Worm (Caenorhabditis elegans): ENCODE measurements around the gene srx-48.

Gene srx-48

ce11 chrV:15303625-15304024 is at the start of gene srx-48:
TSS of gene srx-48 (minus strand) at chrV:15303725.
- no peak for TF ChIP-seq hmbx-1 (tag; optimal IDR thresholded peaks at IDR 0.05)
- no peak for TF ChIP-seq ets-7 (tag; optimal IDR thresholded peaks at IDR 0.05)
- no peak for TF ChIP-seq flt-1 (GFP tag; IDR thresholded peaks at IDR 0.05)
- TF ChIP-seq ceh-36 (tag; optimal IDR thresholded peaks at IDR 0.05) = no peak
- TF ChIP-seq hmg-4 (GFP tag; optimal IDR thresholded peaks at IDR 0.05) = no peak
- no peak for TF ChIP-seq tra-4 (tag; optimal IDR thresholded peaks at IDR 0.05)
- no peak for TF ChIP-seq B0310.2 (tag; optimal IDR thresholded peaks at IDR 0.05)
- TF ChIP-seq sea-1 (GFP tag; conservative IDR thresholded peaks at IDR 0.05) = no peak
- no peak for TF ChIP-seq ceh-13 (GFP tag; optimal IDR thresholded peaks at IDR 0.05)
- no peak for TF ChIP-seq pes-1 (GFP tag; IDR thresholded peaks at IDR 0.05)
- no peak for TF ChIP-seq tbx-37 (GFP tag; conservative IDR thresholded peaks at IDR 0.05)
- no peak for TF ChIP-seq tbx-11 (GFP tag; IDR thresholded peaks at IDR 0.05)
- no peak for TF ChIP-seq F13C5.2 (tag; optimal IDR thresholded peaks at IDR 0.05)
- TF ChIP-seq ama-1 (optimal IDR thresholded peaks at IDR 0.05) = no peak

DNA sequence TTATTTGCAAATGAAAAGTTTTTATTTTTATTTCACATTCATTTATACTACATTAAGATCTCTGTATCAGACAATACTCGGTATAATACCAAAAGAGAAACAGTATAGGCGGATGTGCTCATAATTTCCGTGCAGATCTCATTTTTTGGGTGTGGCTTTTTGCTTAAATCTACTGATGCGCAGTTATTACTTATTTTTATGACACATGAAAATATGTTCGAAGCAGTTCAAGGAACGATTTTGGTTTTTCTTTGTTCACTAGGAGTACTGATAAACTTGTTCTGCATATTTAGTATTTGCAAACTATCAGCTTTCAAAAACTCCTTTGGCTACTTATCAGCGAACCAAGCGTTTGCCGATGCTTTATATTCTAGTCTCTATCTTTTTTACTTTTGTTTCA is 48.9 kb upstream of the srx-48 start, which contains the start of gene srx-58:
Gene srx-58 (plus strand): TSS at position 301 of the 400 bp plus-strand sequence.
- TF ChIP-seq aly-1 (tag; optimal IDR thresholded peaks at IDR 0.05) = no peak
- TF ChIP-seq ceh-13 (GFP tag; optimal IDR thresholded peaks at IDR 0.05) = no peak
- no peak for TF ChIP-seq hnd-1 (tag; optimal IDR thresholded peaks at IDR 0.05)
- TF ChIP-seq ets-7 (tag; optimal IDR thresholded peaks at IDR 0.05) = no peak
- TF ChIP-seq tra-4 (tag; optimal IDR thresholded peaks at IDR 0.05) = no peak
- TF ChIP-seq ceh-36 (tag; optimal IDR thresholded peaks at IDR 0.05) = no peak
- TF ChIP-seq flt-1 (GFP tag; IDR thresholded peaks at IDR 0.05) = no peak
- no peak for TF ChIP-seq F13C5.2 (tag; optimal IDR thresholded peaks at IDR 0.05)
- no peak for TF ChIP-seq sea-1 (GFP tag; conservative IDR thresholded peaks at IDR 0.05)
- no peak for TF ChIP-seq B0310.2 (tag; optimal IDR thresholded peaks at IDR 0.05)
- TF ChIP-seq pes-1 (GFP tag; IDR thresholded peaks at IDR 0.05) = no peak

ce11 chrV:15350615-15351014 is 47.1 kb upstream of the srx-48 start, which contains the start of gene clec-231:
TSS of gene clec-231 (minus strand) at chrV:15350715.
- no peak for TF ChIP-seq B0310.2 (tag; optimal IDR thresholded peaks at IDR 0.05)
- no peak for TF ChIP-seq F13C5.2 (tag; optimal IDR thresholded peaks at IDR 0.05)
- TF ChIP-seq ets-7 (tag; optimal IDR thresholded peaks at IDR 0.05) = no peak
- no peak for TF ChIP-seq tra-4 (tag; optimal IDR thresholded peaks at IDR 0.05)
- TF ChIP-seq flt-1 (GFP tag; IDR thresholded peaks at IDR 0.05) = no peak
- TF ChIP-seq tbx-37 (GFP tag; conservative IDR thresholded peaks at IDR 0.05) = no peak
- no peak for TF ChIP-seq scrt-1 (GFP tag; IDR thresholded peaks at IDR 0.05)
- no peak for TF ChIP-seq ceh-13 (GFP tag; optimal IDR thresholded peaks at IDR 0.05)
- TF ChIP-seq aly-1 (tag; optimal IDR thresholded peaks at IDR 0.05) = no peak
- no peak for TF ChIP-seq hmg-4 (GFP tag; optimal IDR thresholded peaks at IDR 0.05)
- TF ChIP-seq sea-1 (GFP tag; conservative IDR thresholded peaks at IDR 0.05) = no peak
- no peak for TF ChIP-seq pes-1 (GFP tag; IDR thresholded peaks at IDR 0.05)
- no peak for TF ChIP-seq tbx-11 (GFP tag; IDR thresholded peaks at IDR 0.05)
- no peak for TF ChIP-seq hmbx-1 (tag; optimal IDR thresholded peaks at IDR 0.05)
- no peak for TF ChIP-seq hnd-1 (tag; optimal IDR thresholded peaks at IDR 0.05)
- no peak for TF ChIP-seq ceh-36 (tag; optimal IDR thresholded peaks at IDR 0.05)
- no peak for TF ChIP-seq ama-1 (optimal IDR thresholded peaks at IDR 0.05)

DNA sequence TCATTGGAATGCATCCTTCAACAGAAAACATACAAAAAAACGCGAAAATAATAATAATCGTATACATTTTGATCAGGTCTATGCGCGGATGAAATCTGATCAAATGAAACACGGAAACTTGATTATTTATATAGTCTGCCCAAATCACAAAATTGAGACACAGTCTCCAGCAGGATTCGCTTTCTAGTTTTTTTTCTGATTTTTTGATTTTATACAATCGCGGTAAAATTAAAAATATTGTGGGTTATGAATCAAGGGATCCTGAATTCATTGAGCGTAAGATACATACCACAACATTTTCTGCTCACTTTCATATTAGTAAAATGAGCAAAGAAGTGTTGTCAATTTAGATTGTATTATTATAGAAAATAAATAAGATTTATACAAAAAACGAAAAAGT is 45.5 kb upstream of the srx-48 start, which contains the start of gene clec-230:
Gene clec-230 (minus strand): TSS at position 101 of the 400 bp plus-strand sequence.
- TF ChIP-seq pes-1 (GFP tag; IDR thresholded peaks at IDR 0.05) = no peak
- no peak for TF ChIP-seq scrt-1 (GFP tag; IDR thresholded peaks at IDR 0.05)
- no peak for TF ChIP-seq ceh-36 (tag; optimal IDR thresholded peaks at IDR 0.05)

DNA sequence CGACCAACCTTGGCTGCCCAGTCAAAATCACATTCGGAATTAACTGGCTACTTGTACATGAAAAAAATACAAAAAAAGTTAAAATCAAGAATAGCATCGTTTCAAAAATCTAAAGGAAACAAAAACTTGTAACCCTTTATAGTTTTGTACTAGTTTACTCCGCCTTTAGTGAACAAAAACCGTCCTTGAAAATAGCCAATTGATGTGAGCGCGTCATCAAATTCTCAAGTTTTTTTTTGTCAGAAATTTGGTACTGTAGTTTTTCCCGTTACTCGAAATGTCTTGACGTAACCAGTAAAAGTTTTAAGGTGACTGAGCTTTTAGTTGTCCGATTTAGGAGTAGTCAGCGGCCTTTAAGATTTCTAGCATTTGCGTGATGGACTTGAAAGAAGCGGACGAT is 43.8 kb upstream of the srx-48 start, which contains the start of gene C29F3.3:
Gene C29F3.3 (minus strand): TSS at position 101 of the 400 bp plus-strand sequence.
- TF ChIP-seq ets-7 (tag; optimal IDR thresholded peaks at IDR 0.05) = no peak
- no peak for TF ChIP-seq hmg-4 (GFP tag; optimal IDR thresholded peaks at IDR 0.05)
- no peak for TF ChIP-seq flt-1 (GFP tag; IDR thresholded peaks at IDR 0.05)
- no peak for TF ChIP-seq tbx-11 (GFP tag; IDR thresholded peaks at IDR 0.05)
- no peak for TF ChIP-seq B0310.2 (tag; optimal IDR thresholded peaks at IDR 0.05)
- TF ChIP-seq tra-4 (tag; optimal IDR thresholded peaks at IDR 0.05) = no peak
- TF ChIP-seq pes-1 (GFP tag; IDR thresholded peaks at IDR 0.05) = no peak

DNA sequence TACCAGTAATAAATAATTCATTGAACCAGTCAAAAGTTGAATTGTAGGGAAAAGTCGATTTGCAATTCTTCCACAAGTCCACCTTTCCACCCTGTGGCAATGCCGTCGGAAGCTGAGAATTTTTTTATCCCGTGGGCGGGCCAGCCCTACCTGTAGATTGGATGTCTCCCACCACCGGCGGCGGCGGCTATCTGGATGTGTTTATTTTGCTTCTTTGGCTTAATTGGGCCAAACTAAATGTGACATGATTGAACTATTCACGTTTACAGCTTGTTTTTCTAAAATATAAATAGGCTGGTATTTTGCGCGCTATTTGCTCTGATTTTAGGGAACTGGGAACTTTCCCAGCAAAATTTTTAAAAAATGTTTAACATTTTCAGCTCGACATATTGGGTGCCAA is 41.0 kb upstream of the srx-48 start, which contains the start of gene wrt-8:
Gene wrt-8 (minus strand): TSS at position 101 of the 400 bp plus-strand sequence.
- TF ChIP-seq tbx-37 (GFP tag; conservative IDR thresholded peaks at IDR 0.05) (no peak), ama-1 (optimal IDR thresholded peaks at IDR 0.05) (no peak), ets-7 (tag; optimal IDR thresholded peaks at IDR 0.05) (no peak), ceh-13 (GFP tag; optimal IDR thresholded peaks at IDR 0.05) (no peak), ceh-36 (tag; optimal IDR thresholded peaks at IDR 0.05) (no peak), scrt-1 (GFP tag; IDR thresholded peaks at IDR 0.05) (no peak), pes-1 (GFP tag; IDR thresholded peaks at IDR 0.05) (no peak), hmg-4 (GFP tag; optimal IDR thresholded peaks at IDR 0.05) (no peak), flt-1 (GFP tag; IDR thresholded peaks at IDR 0.05) (no peak), tra-4 (tag; optimal IDR thresholded peaks at IDR 0.05) (no peak), B0310.2 (tag; optimal IDR thresholded peaks at IDR 0.05) (no peak), sea-1 (GFP tag; conservative IDR thresholded peaks at IDR 0.05) (no peak), tbx-11 (GFP tag; IDR thresholded peaks at IDR 0.05) (no peak), hnd-1 (tag; optimal IDR thresholded peaks at IDR 0.05) (no peak), hmbx-1 (tag; optimal IDR thresholded peaks at IDR 0.05) (no peak), F13C5.2 (tag; optimal IDR thresholded peaks at IDR 0.05) (no peak), aly-1 (tag; optimal IDR thresholded peaks at IDR 0.05) (no peak)

ce11 chrV:15341404-15341803 is 37.9 kb upstream of the srx-48 start, which contains the start of gene clec-229:
TSS of gene clec-229 (minus strand) at chrV:15341504.
- no peak for TF ChIP-seq tra-4 (tag; optimal IDR thresholded peaks at IDR 0.05)

ce11 chrV:15339363-15339762 is 35.8 kb upstream of the srx-48 start, which contains the start of gene clec-228:
TSS of gene clec-228 (minus strand) at chrV:15339463.
- TF ChIP-seq aly-1 (tag; optimal IDR thresholded peaks at IDR 0.05) (no peak), ets-7 (tag; optimal IDR thresholded peaks at IDR 0.05) (no peak), flt-1 (GFP tag; IDR thresholded peaks at IDR 0.05) (no peak), pes-1 (GFP tag; IDR thresholded peaks at IDR 0.05) (no peak), ceh-13 (GFP tag; optimal IDR thresholded peaks at IDR 0.05) (no peak), scrt-1 (GFP tag; IDR thresholded peaks at IDR 0.05) (no peak), tra-4 (tag; optimal IDR thresholded peaks at IDR 0.05) (no peak), hmbx-1 (tag; optimal IDR thresholded peaks at IDR 0.05) (no peak), hmg-4 (GFP tag; optimal IDR thresholded peaks at IDR 0.05) (no peak)

All from whole organism, early embryonic.